Fruit fly (Drosophila melanogaster): Measurements from ENCODE around the gene Dph4.

Gene Dph4

dm6 chr3R:5672658-5673217 is 48.8 kb upstream of the Dph4 start (continued):
- TF ChIP-seq CG2889 (GFP tag; IDR thresholded peaks at IDR 0.05) (no peak), CG12942 (GFP tag; optimal IDR thresholded peaks at IDR 0.05) (peak; percentile 58), CG6813 (GFP tag; optimal IDR thresholded peaks at IDR 0.05) (peak; percentile 97), Stat92E (GFP tag; optimal IDR thresholded peaks at IDR 0.05) (peak in 1 of 3 experiments; percentile 67), p53 (GFP tag; optimal IDR thresholded peaks at IDR 0.05) (peak; percentile 99), ash1 (GFP tag; optimal IDR thresholded peaks at IDR 0.05) (peak; percentile 91), vfl (GFP tag; optimal IDR thresholded peaks at IDR 0.05) (no peak), chinmo (GFP tag; IDR thresholded peaks at IDR 0.05; ENCODE audit: partially characterized antibody) (peak; percentile 96), Neu2 (GFP tag; optimal IDR thresholded peaks at IDR 0.05; ENCODE audit: borderline replicate concordance) (no peak), Aef1 (GFP tag; IDR thresholded peaks at IDR 0.05) (peak; percentile 39; the same call in 1 of the 3 replicates), dimm (GFP tag; IDR thresholded peaks at IDR 0.05) (no peak), CG5180 (GFP tag; optimal IDR thresholded peaks at IDR 0.05) (peak; percentile 83), CG18011 (GFP tag; optimal IDR thresholded peaks at IDR 0.05) (peak; percentile 63), seq (GFP tag; IDR thresholded peaks at IDR 0.05) (peak; percentile 48; the same call in 1 of the 2 replicates), nerfin-1 (tag; optimal IDR thresholded peaks at IDR 0.05) (peak; percentile 80), mam (GFP tag; optimal IDR thresholded peaks at IDR 0.05) (peak; percentile 28), twi (tag; optimal IDR thresholded peaks at IDR 0.05) (peak; percentile 44), Sox102F (GFP tag; optimal IDR thresholded peaks at IDR 0.05) (peak; percentile 61), sug (tag; optimal IDR thresholded peaks at IDR 0.05) (peak; percentile 98), CG9215 (GFP tag; IDR thresholded peaks at IDR 0.05) (no peak), CG15269 (tag; optimal IDR thresholded peaks at IDR 0.05) (no peak), HLH54F (GFP tag; optimal IDR thresholded peaks at IDR 0.05) (peak; percentile 19), CG10565 (GFP tag; optimal IDR thresholded peaks at IDR 0.05) (no peak), CG33213 (GFP tag; optimal IDR thresholded peaks at IDR 0.05) (peak; percentile 68), shn (GFP tag; optimal IDR thresholded peaks at IDR 0.05) (peak; percentile 6), CG8765 (GFP tag; IDR thresholded peaks at IDR 0.05) (no peak), aop (GFP tag; IDR thresholded peaks at IDR 0.05) (no peak), CG2712 (tag; optimal IDR thresholded peaks at IDR 0.05) (peak; percentile 66), NC2β (GFP tag; optimal IDR thresholded peaks at IDR 0.05) (peak; percentile 76), gcm (GFP tag; optimal IDR thresholded peaks at IDR 0.05) (peak; percentile 91), CG13296 (GFP tag; optimal IDR thresholded peaks at IDR 0.05) (peak; percentile 93), ab (GFP tag; optimal IDR thresholded peaks at IDR 0.05) (no peak), tio (GFP tag; optimal IDR thresholded peaks at IDR 0.05) (no peak), wek (GFP tag; optimal IDR thresholded peaks at IDR 0.05) (peak; percentile 96), Dbx (GFP tag; IDR thresholded peaks at IDR 0.05) (peak; percentile 52; the same call in 1 of the 3 replicates), Dll (GFP tag; IDR thresholded peaks at IDR 0.05; ENCODE audit: partially characterized antibody) (no peak), pita (GFP tag; optimal IDR thresholded peaks at IDR 0.05) (no peak), CG15601 (tag; optimal IDR thresholded peaks at IDR 0.05) (peak; percentile 94), CG8944 (GFP tag; optimal IDR thresholded peaks at IDR 0.05) (peak; percentile 31), btn (GFP tag; optimal IDR thresholded peaks at IDR 0.05) (peak; percentile 57), vvl (GFP tag; IDR thresholded peaks at IDR 0.05) (peak; percentile 72; the same call in 1 of the 2 replicates), sens-2 (GFP tag; IDR thresholded peaks at IDR 0.05) (peak; percentile 51), usp (GFP tag; optimal IDR thresholded peaks at IDR 0.05) (no peak), ranshi (GFP tag; IDR thresholded peaks at IDR 0.05) (no peak), dysf (GFP tag; IDR thresholded peaks at IDR 0.05) (peak; percentile 19; the same call in 1 of the 3 replicates), CG6683 (GFP tag; optimal IDR thresholded peaks at IDR 0.05) (peak; percentile 81), cwo (GFP tag; optimal IDR thresholded peaks at IDR 0.05) (peak; percentile 95), CG32532 (GFP tag; IDR thresholded peaks at IDR 0.05) (peak; percentile 35; the same call in 1 of the 2 replicates), luna (GFP tag; optimal IDR thresholded peaks at IDR 0.05) (peak; percentile 0), Kr (GFP tag; optimal IDR thresholded peaks at IDR 0.05) (peak; percentile 72)
